Fruit fly (Drosophila melanogaster) whole organism, adult: ENCODE measurements around the gene CG9231.

ENCODE experiments used
- CG11617 ChIP-seq: fragments of 200-800 bp; sonication (Bioruptor generic); optimal IDR thresholded peaks from 2 replicates; lab custom pipeline; 2017; ENCODE audit warnings: mild to moderate bottlenecking, missing biosample characterization, missing genetic modification reagents, missing genetic modification characterization
- CG12768 ChIP-seq: fragments of 200-800 bp; sonication (Bioruptor generic); optimal IDR thresholded peaks from 2 replicates; lab custom pipeline; 2017; ENCODE audit warnings: missing biosample characterization, missing genetic modification characterization, mild to moderate bottlenecking, moderate library complexity, missing genetic modification reagents
- CG14711 ChIP-seq: fragments of 200-800 bp; sonication (Bioruptor generic); optimal IDR thresholded peaks from 2 replicates; lab custom pipeline; 2018; ENCODE audit warnings: missing biosample characterization, mild to moderate bottlenecking, missing genetic modification characterization, moderate library complexity
- CG1620 ChIP-seq: fragments of 200-800 bp; sonication (Bioruptor generic); optimal IDR thresholded peaks from 2 replicates; lab custom pipeline; 2016; ENCODE audit warnings: missing biosample characterization, missing genetic modification characterization
- CG33017 ChIP-seq: fragments of 200-800 bp; sonication (Bioruptor generic); optimal IDR thresholded peaks from 2 replicates; lab custom pipeline; 2018; ENCODE audit warnings: missing biosample characterization, mild to moderate bottlenecking, missing genetic modification characterization, moderate library complexity
- CG5204 ChIP-seq: fragments of 200-800 bp; sonication (Bioruptor generic); optimal IDR thresholded peaks from 2 replicates; lab custom pipeline; 2016; ENCODE audit warnings: missing biosample characterization, missing genetic modification characterization
- CG7045 ChIP-seq: fragments of 200-800 bp; sonication (Bioruptor generic); optimal IDR thresholded peaks from 2 replicates; lab custom pipeline; 2017; ENCODE audit warnings: missing biosample characterization, mild to moderate bottlenecking, missing genetic modification characterization
- CG7101 ChIP-seq: fragments of 200-800 bp; sonication (Bioruptor generic); optimal IDR thresholded peaks from 2 replicates; lab custom pipeline; 2018; ENCODE audit warnings: missing biosample characterization, mild to moderate bottlenecking, missing genetic modification characterization, moderate library complexity
- Clk ChIP-seq: fragments of 200-800 bp; sonication (Bioruptor generic); optimal IDR thresholded peaks from 2 replicates; lab custom pipeline; 2017; ENCODE audit warnings: missing biosample characterization, missing genetic modification characterization
- Crg-1 ChIP-seq: fragments of 200-800 bp; sonication (Bioruptor generic); optimal IDR thresholded peaks from 2 replicates; lab custom pipeline; 2016; ENCODE audit warnings: missing biosample characterization, missing genetic modification characterization
- Hr96 ChIP-seq: fragments of 200-800 bp; sonication (Bioruptor generic); optimal IDR thresholded peaks from 2 replicates; lab custom pipeline; 2016; ENCODE audit warnings: missing biosample characterization, missing genetic modification characterization
- Mnt ChIP-seq: fragments of 200-800 bp; sonication (Bioruptor generic); optimal IDR thresholded peaks from 2 replicates; lab custom pipeline; 2016; ENCODE audit warnings: missing biosample characterization, mild to moderate bottlenecking, missing genetic modification characterization
- bab1 ChIP-seq: fragments of 200-800 bp; sonication (Bioruptor generic); optimal IDR thresholded peaks from 3 replicates; lab custom pipeline; 2019; ENCODE audit warnings: missing biosample characterization, mild to moderate bottlenecking, missing genetic modification characterization, moderate library complexity
- cic ChIP-seq: fragments of 200-800 bp; sonication (Bioruptor generic); optimal IDR thresholded peaks from 2 replicates; lab custom pipeline; 2017; ENCODE audit warnings: missing biosample characterization, mild to moderate bottlenecking, missing genetic modification characterization, moderate library complexity
- cnc ChIP-seq, 2 experiments: fragments of >200 bp; optimal IDR thresholded peaks; 2 replicates each; lab custom pipeline; 2017
- kay ChIP-seq: fragments of 200-800 bp; sonication (Bioruptor generic); peaks from one replicate; lab custom pipeline; 2016; ENCODE audit warnings: missing biosample characterization, missing genetic modification characterization, borderline replicate concordance
- ovo ChIP-seq: fragments of 200-800 bp; sonication (Bioruptor generic); optimal IDR thresholded peaks from 2 replicates; lab custom pipeline; 2016; ENCODE audit warnings: missing biosample characterization, missing genetic modification characterization
- pad ChIP-seq: fragments of 200-800 bp; sonication (Bioruptor generic); optimal IDR thresholded peaks from 3 replicates; lab custom pipeline; 2017; ENCODE audit warnings: missing biosample characterization, missing genetic modification characterization, mild to moderate bottlenecking, moderate library complexity, missing genetic modification reagents
- tj ChIP-seq: fragments of 200-800 bp; sonication (Bioruptor generic); optimal IDR thresholded peaks from 3 replicates; lab custom pipeline; 2017; ENCODE audit warnings: missing biosample characterization, mild to moderate bottlenecking, missing genetic modification characterization, moderate library complexity
- toe ChIP-seq: fragments of 200-800 bp; sonication (Bioruptor generic); optimal IDR thresholded peaks from 2 replicates; lab custom pipeline; 2016; ENCODE audit warnings: missing biosample characterization, missing genetic modification characterization

CG9231 gene

DNA sequence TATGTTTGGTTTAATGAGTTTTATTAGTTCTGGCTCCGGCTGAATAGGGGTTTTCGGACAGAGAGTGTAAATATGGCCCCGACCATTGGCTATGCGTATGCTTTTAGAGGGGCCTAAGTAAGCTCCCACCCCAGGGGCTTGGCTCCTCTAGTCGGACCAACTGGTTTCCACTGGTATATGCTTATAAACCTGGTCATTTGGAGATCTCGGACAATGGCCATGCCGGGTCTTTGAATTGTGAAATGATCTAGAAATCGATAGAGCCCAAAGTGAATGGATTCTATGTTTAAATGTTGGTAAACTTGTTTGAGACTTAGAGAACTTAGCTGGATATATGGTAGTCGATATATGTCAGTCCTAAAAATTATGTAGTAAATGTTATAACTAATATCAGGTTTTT, 27.1 kb downstream of the CG9231 start:
- TF ChIP-seq kay = no peak
- no peak for TF ChIP-seq CG11617 (GFP tag; lab: Kevin White, UChicago)
- no peak for TF ChIP-seq pad (GFP tag; lab: Kevin White, UChicago)
- TF ChIP-seq cic (GFP tag; lab: Kevin White, UChicago) = no peak
- no peak for TF ChIP-seq CG5204 (GFP tag; lab: Kevin White, UChicago)
- no peak for TF ChIP-seq tj (GFP tag; lab: Kevin White, UChicago)
- no peak for TF ChIP-seq Mnt (GFP tag; lab: Kevin White, UChicago)
- no peak for TF ChIP-seq bab1 (GFP tag; lab: Kevin White, UChicago)
- TF ChIP-seq toe (GFP tag; lab: Kevin White, UChicago) = no peak
- no peak for TF ChIP-seq CG14711 (tag; lab: Kevin White, UChicago)
- TF ChIP-seq CG33017 (tag; lab: Kevin White, UChicago) = no peak

- TF ChIP-seq Clk (GFP tag; lab: Kevin White, UChicago) (no peak), ovo (GFP tag; lab: Kevin White, UChicago) (no peak), CG1620 (no peak), Hr96 (no peak), Mnt (GFP tag; lab: Kevin White, UChicago) (no peak), toe (GFP tag; lab: Kevin White, UChicago) (no peak), CG33017 (tag; lab: Kevin White, UChicago) (no peak), CG5204 (GFP tag; lab: Kevin White, UChicago) (no peak), cic (GFP tag; lab: Kevin White, UChicago) (no peak), Crg-1 (GFP tag; lab: Kevin White, UChicago) (no peak), CG7045 (GFP tag; lab: Kevin White, UChicago) (no peak), cnc (optimal IDR thresholded peaks at IDR 0.05; lab: Kevin White, UChicago) (no peak), kay (no peak), pad (GFP tag; lab: Kevin White, UChicago) (no peak), CG14711 (tag; lab: Kevin White, UChicago) (no peak)
These were observed 27.8 kb downstream of the CG9231 start for dm6 chr3L:19557996-19558375.

DNA sequence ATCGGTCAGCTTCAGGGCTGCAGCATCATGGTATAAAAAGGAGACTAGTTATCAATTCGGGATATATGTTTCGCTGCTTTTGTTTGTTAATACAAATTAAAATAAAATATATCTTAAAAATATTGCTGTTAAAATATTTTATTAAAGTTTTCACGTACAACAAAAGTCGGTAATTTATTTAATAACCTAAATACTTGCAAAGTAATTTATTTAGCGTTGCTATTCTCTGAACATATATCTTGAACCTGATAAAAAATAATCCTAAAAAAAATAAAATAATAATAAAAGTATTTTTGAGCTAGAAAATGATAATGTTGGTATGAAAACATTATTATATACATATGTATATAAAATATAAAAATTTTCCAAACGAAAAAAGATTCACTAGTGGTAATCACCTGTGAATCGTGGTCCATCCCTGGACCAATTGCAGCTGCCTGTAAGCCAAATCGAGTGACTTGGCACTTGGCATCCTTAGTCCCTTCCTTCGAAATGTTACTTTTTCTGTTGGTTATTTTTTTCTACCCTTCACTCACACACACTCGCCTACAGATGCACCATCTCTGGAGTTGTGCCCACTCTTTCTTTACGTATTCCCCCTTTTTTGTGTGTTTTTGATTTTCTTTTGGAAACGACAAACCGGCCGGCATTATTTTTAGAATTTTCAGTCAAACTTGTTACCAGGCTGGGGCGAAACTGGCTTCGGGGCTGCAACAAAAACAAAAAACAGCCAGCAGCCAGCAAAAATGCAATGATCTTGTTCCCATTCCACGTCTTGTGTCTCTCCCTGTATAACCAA, 28.4 kb downstream of the CG9231 start:
- no peak for TF ChIP-seq CG7101 (tag; lab: Kevin White, UChicago)

DNA sequence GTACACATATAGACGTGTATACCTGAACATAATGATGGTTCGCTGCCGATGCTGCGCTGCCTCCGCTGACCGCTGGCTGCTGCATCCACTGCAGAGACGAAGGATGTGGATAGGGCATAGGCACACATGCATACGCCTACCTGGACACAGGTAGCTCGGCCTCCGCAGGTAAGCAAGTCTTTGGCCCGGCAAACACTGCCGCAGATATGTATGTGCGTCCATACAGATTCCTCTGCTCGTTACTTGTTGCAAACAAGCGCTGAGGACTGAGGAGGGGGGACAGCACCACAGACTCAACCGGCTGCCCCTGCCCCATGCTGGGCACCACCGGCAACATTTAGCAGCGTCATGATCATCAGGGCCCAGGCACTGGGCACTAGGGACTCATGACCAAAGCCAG, 29.1 kb downstream of the CG9231 start:
- TF ChIP-seq tj (GFP tag; lab: Kevin White, UChicago) (no peak), cnc (optimal IDR thresholded peaks at IDR 0.05; lab: Kevin White, UChicago) (no peak), Hr96 (no peak), ovo (GFP tag; lab: Kevin White, UChicago) (no peak), Mnt (GFP tag; lab: Kevin White, UChicago) (no peak)

- TF ChIP-seq CG14711 (tag; lab: Kevin White, UChicago) (no peak), Clk (GFP tag; lab: Kevin White, UChicago) (no peak), bab1 (GFP tag; lab: Kevin White, UChicago) (no peak)
These were observed 29.8 kb downstream of the CG9231 start for dm6 chr3L:19555906-19556457.

dm6 chr3L:19552136-19552773, 33.5 kb downstream of the CG9231 start, which contains the start of the genes Ltn1 and CG9300:
Gene Ltn1 (minus strand): TSS chr3L:19552290.
Gene CG9300 (plus strand): TSS chr3L:19552420.
- TF ChIP-seq CG33017 (tag; lab: Kevin White, UChicago) (no peak), cnc (optimal IDR thresholded peaks at IDR 0.05; lab: Kevin White, UChicago) (no peak), CG14711 (tag; lab: Kevin White, UChicago) (no peak), Mnt (GFP tag; lab: Kevin White, UChicago) (peak; percentile 100), CG1620 (no peak), cic (GFP tag; lab: Kevin White, UChicago) (no peak), ovo (GFP tag; lab: Kevin White, UChicago) (no peak), pad (GFP tag; lab: Kevin White, UChicago) (no peak), CG5204 (GFP tag; lab: Kevin White, UChicago) (no peak), Clk (GFP tag; lab: Kevin White, UChicago) (no peak), kay (no peak), tj (GFP tag; lab: Kevin White, UChicago) (no peak), CG7101 (tag; lab: Kevin White, UChicago) (peak; percentile 12), Crg-1 (GFP tag; lab: Kevin White, UChicago) (peak; percentile 20), CG7045 (GFP tag; lab: Kevin White, UChicago) (no peak), CG11617 (GFP tag; lab: Kevin White, UChicago) (no peak), toe (GFP tag; lab: Kevin White, UChicago) (peak; percentile 29), Hr96 (no peak), bab1 (GFP tag; lab: Kevin White, UChicago) (peak; percentile 61), CG12768 (no peak)
